Worm (Caenorhabditis elegans) whole organism, dauer: ENCODE measurements around the gene phlp-2.

Experiments used
- unc-62 ChIP-seq: sonication (generic microtip); optimal IDR thresholded peaks from 2 replicates; lab custom pipeline; 2017; ENCODE audit warnings: missing biosample characterization, missing genetic modification reagents, missing genetic modification characterization

Gene phlp-2

DNA sequence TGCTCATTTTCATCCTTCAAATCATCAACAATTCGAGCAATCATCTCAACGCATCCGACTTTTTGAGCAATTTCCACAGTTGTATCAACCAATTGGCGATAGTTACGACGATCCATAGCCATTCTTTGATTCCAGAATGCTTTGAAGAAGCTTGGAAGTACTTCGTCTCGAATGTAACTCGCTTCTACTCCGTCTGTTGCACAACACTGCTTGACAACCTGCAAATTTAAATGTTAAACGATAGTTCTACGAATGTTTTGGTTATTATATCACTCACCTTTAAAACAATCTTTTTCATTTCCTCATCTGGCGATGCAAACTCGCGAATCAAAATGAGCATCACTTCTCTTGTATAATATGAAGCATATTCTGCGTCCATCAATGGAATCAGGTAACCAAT, 56.6 kb downstream of the phlp-2 start:
- TF ChIP-seq unc-62 (GFP tag; lab: Kevin White, UChicago), result no peak
